Worm (Caenorhabditis elegans): ENCODE data around the gene lgc-25.
A peak's percentile ranks its signal among the peaks of the same experiment; 100 is the strongest.

Gene lgc-25

DNA sequence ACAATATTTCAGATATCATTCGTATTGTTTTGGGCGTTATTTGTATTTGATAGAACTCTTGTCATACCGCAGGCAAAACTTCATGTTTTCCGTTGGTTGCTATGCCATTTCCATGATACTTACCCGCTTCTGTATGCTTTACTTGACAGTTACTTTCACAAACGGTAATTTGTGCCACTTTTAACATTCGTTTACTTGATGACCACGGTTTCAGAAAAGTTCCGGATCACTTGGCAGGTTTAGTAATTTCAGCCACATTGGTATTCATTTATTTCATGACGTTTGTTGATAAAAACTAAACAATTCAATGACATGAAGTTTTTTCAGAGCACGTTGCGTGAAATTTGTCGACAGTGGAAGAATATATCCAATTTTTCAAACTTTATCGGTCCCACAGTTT lies 18.0 kb upstream of the lgc-25 start:
- no peak for TF ChIP-seq aly-1 (tag; optimal IDR thresholded peaks at IDR 0.05)
- no peak for TF ChIP-seq hnd-1 (tag; optimal IDR thresholded peaks at IDR 0.05)
- no peak for TF ChIP-seq sea-1 (GFP tag; conservative IDR thresholded peaks at IDR 0.05)
- no peak for TF ChIP-seq tbx-37 (GFP tag; conservative IDR thresholded peaks at IDR 0.05)
- TF ChIP-seq pes-1 (GFP tag; IDR thresholded peaks at IDR 0.05): no peak
- no peak for TF ChIP-seq ama-1 (optimal IDR thresholded peaks at IDR 0.05)
- TF ChIP-seq flt-1 (GFP tag; IDR thresholded peaks at IDR 0.05): no peak
- TF ChIP-seq hmg-4 (GFP tag; optimal IDR thresholded peaks at IDR 0.05): no peak
- no peak for TF ChIP-seq ceh-13 (GFP tag; optimal IDR thresholded peaks at IDR 0.05)
- no peak for TF ChIP-seq scrt-1 (GFP tag; IDR thresholded peaks at IDR 0.05)
- TF ChIP-seq ets-7 (tag; optimal IDR thresholded peaks at IDR 0.05): no peak

DNA sequence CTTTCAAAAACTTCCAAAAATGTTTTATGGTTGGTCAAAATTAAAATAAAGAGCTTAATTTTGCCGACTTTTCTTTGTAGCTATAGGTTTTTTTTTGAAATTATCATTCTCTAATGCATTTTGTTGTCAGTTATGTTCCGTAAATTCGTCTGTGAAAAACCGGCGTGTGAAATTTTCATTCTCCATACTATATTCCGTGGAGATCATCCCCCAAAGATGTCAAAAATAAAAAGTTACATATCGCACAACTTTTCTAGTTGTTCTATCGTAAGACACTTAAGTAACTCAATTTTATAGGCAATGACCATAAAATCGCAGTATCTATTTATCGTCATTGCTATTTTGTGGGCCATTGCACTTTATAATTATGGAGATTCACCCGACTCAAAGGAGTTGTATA lies 17.2 kb upstream of the lgc-25 start, which contains the start of gene C37E2.10:
C37E2.10 (plus strand) TSS at position 301 of the 400 bp plus-strand sequence.
- TF ChIP-seq B0310.2 (tag; optimal IDR thresholded peaks at IDR 0.05) (no peak), sea-1 (GFP tag; conservative IDR thresholded peaks at IDR 0.05) (no peak), tra-4 (tag; optimal IDR thresholded peaks at IDR 0.05) (no peak), ama-1 (optimal IDR thresholded peaks at IDR 0.05) (no peak), tbx-37 (GFP tag; conservative IDR thresholded peaks at IDR 0.05) (no peak), ets-7 (tag; optimal IDR thresholded peaks at IDR 0.05) (no peak), ceh-13 (GFP tag; optimal IDR thresholded peaks at IDR 0.05) (no peak), tbx-11 (GFP tag; IDR thresholded peaks at IDR 0.05) (no peak), hmg-4 (GFP tag; optimal IDR thresholded peaks at IDR 0.05) (no peak), aly-1 (tag; optimal IDR thresholded peaks at IDR 0.05) (no peak), scrt-1 (GFP tag; IDR thresholded peaks at IDR 0.05) (no peak), ceh-36 (tag; optimal IDR thresholded peaks at IDR 0.05) (no peak), flt-1 (GFP tag; IDR thresholded peaks at IDR 0.05) (no peak), pes-1 (GFP tag; IDR thresholded peaks at IDR 0.05) (no peak), F13C5.2 (tag; optimal IDR thresholded peaks at IDR 0.05) (no peak), hnd-1 (tag; optimal IDR thresholded peaks at IDR 0.05) (no peak), hmbx-1 (tag; optimal IDR thresholded peaks at IDR 0.05) (no peak)

DNA sequence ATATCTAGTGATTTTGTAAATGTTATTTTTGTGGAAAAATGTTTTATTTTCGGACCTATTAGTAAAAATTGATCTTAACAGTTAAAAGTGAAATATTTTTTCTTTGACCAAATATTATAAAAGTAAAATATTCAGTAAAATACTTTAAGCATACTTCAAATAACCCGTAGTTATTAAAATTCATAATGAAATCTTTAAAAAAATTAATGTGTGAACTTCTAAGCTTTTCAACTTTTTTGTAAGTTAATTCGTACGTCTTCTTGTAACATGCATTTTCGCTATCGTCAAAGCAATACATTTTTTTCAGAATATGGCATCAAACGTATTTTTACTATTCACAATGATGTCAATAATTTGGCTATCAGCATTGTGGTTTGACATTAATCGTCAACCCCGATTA lies 14.2 kb upstream of the lgc-25 start, which contains the start of gene C37E2.2:
C37E2.2 (plus strand) TSS at position 301 of the 400 bp plus-strand sequence.
- TF ChIP-seq flt-1 (GFP tag; IDR thresholded peaks at IDR 0.05) (no peak), ceh-36 (tag; optimal IDR thresholded peaks at IDR 0.05) (no peak), scrt-1 (GFP tag; IDR thresholded peaks at IDR 0.05) (no peak), ceh-13 (GFP tag; optimal IDR thresholded peaks at IDR 0.05) (no peak), ama-1 (optimal IDR thresholded peaks at IDR 0.05) (no peak), hmbx-1 (tag; optimal IDR thresholded peaks at IDR 0.05) (no peak), tra-4 (tag; optimal IDR thresholded peaks at IDR 0.05) (no peak), aly-1 (tag; optimal IDR thresholded peaks at IDR 0.05) (no peak), ets-7 (tag; optimal IDR thresholded peaks at IDR 0.05) (no peak), sea-1 (GFP tag; conservative IDR thresholded peaks at IDR 0.05) (no peak), F13C5.2 (tag; optimal IDR thresholded peaks at IDR 0.05) (no peak), pes-1 (GFP tag; IDR thresholded peaks at IDR 0.05) (no peak), tbx-37 (GFP tag; conservative IDR thresholded peaks at IDR 0.05) (no peak), hnd-1 (tag; optimal IDR thresholded peaks at IDR 0.05) (no peak), tbx-11 (GFP tag; IDR thresholded peaks at IDR 0.05) (no peak), B0310.2 (tag; optimal IDR thresholded peaks at IDR 0.05) (no peak)

ce11 chrX:14173850-14174249 lies 12.3 kb upstream of the lgc-25 start, which contains the start of gene idhb-1:
TSS of gene idhb-1 (minus strand) at chrX:14174063.
- TF ChIP-seq F13C5.2 (tag; optimal IDR thresholded peaks at IDR 0.05): peak; percentile 20
- TF ChIP-seq flt-1 (GFP tag; IDR thresholded peaks at IDR 0.05): 0 out of 2 replicates have a peak, but pooled peaks have one; percentile 31
- no peak for TF ChIP-seq ceh-13 (GFP tag; optimal IDR thresholded peaks at IDR 0.05)

- no peak for TF ChIP-seq hmg-4 (GFP tag; optimal IDR thresholded peaks at IDR 0.05)
- peak; percentile 76 for TF ChIP-seq F13C5.2 (tag; optimal IDR thresholded peaks at IDR 0.05)
Measured at ce11 chrX:14169569-14170031, 8.1 kb upstream of the lgc-25 start, which contains the start of gene sym-4. TSS of gene sym-4 (minus strand) at chrX:14169619.

ce11 chrX:14165156-14165555 lies 3.6 kb upstream of the lgc-25 start:
- TF ChIP-seq flt-1 (GFP tag; IDR thresholded peaks at IDR 0.05) (no peak), hmg-4 (GFP tag; optimal IDR thresholded peaks at IDR 0.05) (peak; percentile 3), aly-1 (tag; optimal IDR thresholded peaks at IDR 0.05) (no peak), sea-1 (GFP tag; conservative IDR thresholded peaks at IDR 0.05) (no peak), pes-1 (GFP tag; IDR thresholded peaks at IDR 0.05) (no peak)

- TF ChIP-seq ceh-36 (tag; optimal IDR thresholded peaks at IDR 0.05): no peak
- no peak for TF ChIP-seq F13C5.2 (tag; optimal IDR thresholded peaks at IDR 0.05)
- TF ChIP-seq tra-4 (tag; optimal IDR thresholded peaks at IDR 0.05): no peak
- TF ChIP-seq flt-1 (GFP tag; IDR thresholded peaks at IDR 0.05): no peak
- no peak for TF ChIP-seq scrt-1 (GFP tag; IDR thresholded peaks at IDR 0.05)
- no peak for TF ChIP-seq ets-7 (tag; optimal IDR thresholded peaks at IDR 0.05)
- TF ChIP-seq hmg-4 (GFP tag; optimal IDR thresholded peaks at IDR 0.05): no peak
- TF ChIP-seq tbx-37 (GFP tag; conservative IDR thresholded peaks at IDR 0.05): no peak
- TF ChIP-seq sea-1 (GFP tag; conservative IDR thresholded peaks at IDR 0.05): no peak
- no peak for TF ChIP-seq hnd-1 (tag; optimal IDR thresholded peaks at IDR 0.05)
Measured at ce11 chrX:14164234-14164633, 2.7 kb upstream of the lgc-25 start, which contains the start of gene vha-20. TSS of gene vha-20 (minus strand) at chrX:14164506.

DNA sequence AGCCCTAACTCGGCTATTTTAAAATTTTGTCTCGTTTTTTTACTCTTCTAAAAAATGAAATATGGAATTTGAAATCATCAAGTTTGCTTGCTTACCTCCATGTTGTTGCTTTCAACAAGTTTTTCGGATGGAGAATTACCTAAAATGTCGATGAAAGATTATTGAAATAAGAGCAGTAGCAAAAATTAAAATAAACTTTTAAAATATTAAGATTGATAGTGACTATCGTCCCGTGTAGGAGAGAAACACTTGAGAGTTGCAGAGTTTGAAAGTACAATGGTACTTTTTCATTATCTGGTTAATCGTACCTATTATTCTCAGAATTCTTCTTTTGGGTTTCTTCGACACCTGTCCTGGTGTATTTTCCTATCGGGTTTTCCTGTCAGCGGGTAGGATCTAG lies 4.6 kb downstream of the lgc-25 start, which contains the start of gene ceh-90:
ceh-90 (minus strand) TSS at position 101 of the 400 bp plus-strand sequence.
- TF ChIP-seq scrt-1 (GFP tag; IDR thresholded peaks at IDR 0.05) (no peak), hnd-1 (tag; optimal IDR thresholded peaks at IDR 0.05) (no peak), tra-4 (tag; optimal IDR thresholded peaks at IDR 0.05) (no peak), ceh-36 (tag; optimal IDR thresholded peaks at IDR 0.05) (no peak), flt-1 (GFP tag; IDR thresholded peaks at IDR 0.05) (no peak), ets-7 (tag; optimal IDR thresholded peaks at IDR 0.05) (no peak), tbx-11 (GFP tag; IDR thresholded peaks at IDR 0.05) (no peak), pes-1 (GFP tag; IDR thresholded peaks at IDR 0.05) (no peak), F13C5.2 (tag; optimal IDR thresholded peaks at IDR 0.05) (no peak), sea-1 (GFP tag; conservative IDR thresholded peaks at IDR 0.05) (no peak)

Data from whole organism, early embryonic.